Worm (Caenorhabditis elegans): ENCODE data around the gene clc-6.

The clc-6 gene

DNA sequence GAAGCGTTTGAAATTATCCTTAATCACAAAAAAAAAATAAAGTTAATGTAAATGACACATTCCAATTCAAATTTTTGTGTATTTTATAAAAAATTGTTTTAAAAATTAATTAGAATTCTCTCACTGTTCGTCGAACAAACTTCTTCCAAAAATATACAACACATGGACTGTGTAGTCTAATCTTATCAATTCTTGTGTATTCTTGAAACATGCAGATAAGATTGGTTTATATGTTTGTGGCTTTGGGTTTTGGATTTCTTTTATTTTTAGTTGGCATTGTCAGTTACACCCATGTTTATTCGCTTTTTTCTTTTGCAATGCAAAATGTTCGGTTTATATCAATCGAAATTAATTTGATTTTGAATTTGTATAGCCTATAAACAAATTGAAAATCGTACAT lies 24.4 kb upstream of the clc-6 start:
- no peak for TF ChIP-seq unc-62 (GFP tag; optimal IDR thresholded peaks at IDR 0.05)
- TF ChIP-seq sox-4 (tag; optimal IDR thresholded peaks at IDR 0.05): no peak
- TF ChIP-seq elt-3 (tag; optimal IDR thresholded peaks at IDR 0.05): peak in 2 of 6 experiments; percentile 44 to 83
- TF ChIP-seq ztf-4 (tag; optimal IDR thresholded peaks at IDR 0.05): no peak

DNA sequence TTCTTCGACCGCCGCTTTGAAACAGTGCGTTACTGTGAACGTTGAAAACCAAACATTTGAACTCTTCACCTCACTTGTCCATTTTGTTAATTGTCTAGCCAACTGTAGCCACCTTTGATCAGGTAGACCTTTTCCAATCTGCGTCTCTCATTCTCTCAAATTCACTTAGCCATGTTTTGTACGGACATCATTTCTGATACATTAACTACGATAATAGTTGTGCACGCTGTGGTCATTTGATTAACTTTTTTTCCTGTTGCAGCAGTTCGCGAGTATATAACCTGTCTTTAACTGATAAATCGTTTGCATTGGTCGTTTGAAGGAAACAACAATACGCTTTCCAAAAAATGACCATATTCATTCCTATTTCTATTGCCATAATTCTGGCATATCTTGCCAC lies 21.4 kb upstream of the clc-6 start, which contains the start of gene cyp-29A2:
Gene cyp-29A2 (plus strand): TSS at position 190 of the 400 bp plus-strand sequence.
- peak; percentile 52 for TF ChIP-seq nhr-20 (tag; optimal IDR thresholded peaks at IDR 0.05)
- no peak for TF ChIP-seq unc-130 (tag; optimal IDR thresholded peaks at IDR 0.05)
- TF ChIP-seq fkh-10 (GFP tag; optimal IDR thresholded peaks at IDR 0.05): no peak
- TF ChIP-seq pag-3 (tag; optimal IDR thresholded peaks at IDR 0.05; ENCODE audit: borderline replicate concordance, insufficient read depth): no peak
- no peak for TF ChIP-seq unc-86 (tag; optimal IDR thresholded peaks at IDR 0.05)
- no peak for TF ChIP-seq ceh-63 (GFP tag; optimal IDR thresholded peaks at IDR 0.05)
- TF ChIP-seq lin-15B (tag; optimal IDR thresholded peaks at IDR 0.05): no peak
- no peak for TF ChIP-seq unc-62 (GFP tag; optimal IDR thresholded peaks at IDR 0.05)
- TF ChIP-seq dpl-1 (GFP tag; optimal IDR thresholded peaks at IDR 0.05): no peak
- TF ChIP-seq lin-14 (GFP tag; optimal IDR thresholded peaks at IDR 0.05): peak; percentile 11
- no peak for TF ChIP-seq rnt-1 (tag; optimal IDR thresholded peaks at IDR 0.05)
- TF ChIP-seq elt-2 (tag; optimal IDR thresholded peaks at IDR 0.05): peak; percentile 17
- no peak for TF ChIP-seq irx-1 (tag; optimal IDR thresholded peaks at IDR 0.05)
- peak; percentile 22 for TF ChIP-seq nhr-71 (tag; optimal IDR thresholded peaks at IDR 0.05)
- TF ChIP-seq C34B4.2 (tag; optimal IDR thresholded peaks at IDR 0.05): no peak
- TF ChIP-seq ceh-88 (GFP tag; IDR thresholded peaks at IDR 0.05): no peak
- TF ChIP-seq nhr-85 (tag): peak; percentile 8
- no peak for TF ChIP-seq nhr-237 (tag; optimal IDR thresholded peaks at IDR 0.05)
- TF ChIP-seq nhr-12 (tag; optimal IDR thresholded peaks at IDR 0.05): no peak
- TF ChIP-seq hpl-2 (GFP tag; optimal IDR thresholded peaks at IDR 0.05): no peak
- TF ChIP-seq grh-1 (GFP tag; IDR thresholded peaks at IDR 0.05): no peak
- peak in 1 of 6 experiments; percentile 16 for TF ChIP-seq elt-3 (tag; optimal IDR thresholded peaks at IDR 0.05)
- TF ChIP-seq vab-15 (tag; optimal IDR thresholded peaks at IDR 0.05): no peak
- peak; percentile 17 for TF ChIP-seq snu-23 (GFP tag; optimal IDR thresholded peaks at IDR 0.05)
- no peak for TF ChIP-seq alr-1 (tag; optimal IDR thresholded peaks at IDR 0.05; ENCODE audit: borderline replicate concordance)
- no peak for TF ChIP-seq unc-30 (tag; optimal IDR thresholded peaks at IDR 0.05)
- peak; percentile 7 for TF ChIP-seq blmp-1 (tag; optimal IDR thresholded peaks at IDR 0.05)
- no peak for TF ChIP-seq nhr-76 (tag; optimal IDR thresholded peaks at IDR 0.05)

DNA sequence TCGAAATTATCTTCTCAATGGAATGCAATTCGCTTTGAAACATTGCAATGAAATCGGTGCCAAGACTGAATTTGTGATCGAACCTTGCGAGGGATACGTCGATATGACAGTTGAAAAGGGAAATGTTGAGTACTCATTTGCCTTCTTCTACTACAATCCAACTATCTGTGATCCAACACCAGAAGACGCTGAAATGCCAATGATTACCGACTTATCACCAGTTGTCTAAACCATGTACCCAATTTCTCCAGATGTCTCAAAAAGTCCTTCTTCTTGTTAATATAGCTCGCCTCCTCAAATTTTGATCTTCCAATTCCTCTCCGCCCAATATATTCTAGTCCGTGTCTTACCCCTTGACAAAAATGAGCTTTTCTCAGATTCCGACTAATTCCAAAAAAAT lies 20.1 kb upstream of the clc-6 start:
- TF ChIP-seq jun-1 (tag; optimal IDR thresholded peaks at IDR 0.05): no peak
- TF ChIP-seq pqm-1 (tag; optimal IDR thresholded peaks at IDR 0.05): no peak
- no peak for TF ChIP-seq F16B12.6 (tag; optimal IDR thresholded peaks at IDR 0.05)
- no peak for TF ChIP-seq ceh-88 (GFP tag; IDR thresholded peaks at IDR 0.05)
- TF ChIP-seq mab-9 (GFP tag; IDR thresholded peaks at IDR 0.05): no peak
- no peak for TF ChIP-seq sox-4 (tag; optimal IDR thresholded peaks at IDR 0.05)
- TF ChIP-seq nhr-12 (tag; optimal IDR thresholded peaks at IDR 0.05): no peak
- no peak for TF ChIP-seq blmp-1 (tag; optimal IDR thresholded peaks at IDR 0.05)
- no peak for TF ChIP-seq pax-3 (tag; optimal IDR thresholded peaks at IDR 0.05)
- TF ChIP-seq zag-1 (tag; optimal IDR thresholded peaks at IDR 0.05): no peak
- no peak for TF ChIP-seq nhr-90 (tag; optimal IDR thresholded peaks at IDR 0.05; ENCODE audit: poor library complexity)

DNA sequence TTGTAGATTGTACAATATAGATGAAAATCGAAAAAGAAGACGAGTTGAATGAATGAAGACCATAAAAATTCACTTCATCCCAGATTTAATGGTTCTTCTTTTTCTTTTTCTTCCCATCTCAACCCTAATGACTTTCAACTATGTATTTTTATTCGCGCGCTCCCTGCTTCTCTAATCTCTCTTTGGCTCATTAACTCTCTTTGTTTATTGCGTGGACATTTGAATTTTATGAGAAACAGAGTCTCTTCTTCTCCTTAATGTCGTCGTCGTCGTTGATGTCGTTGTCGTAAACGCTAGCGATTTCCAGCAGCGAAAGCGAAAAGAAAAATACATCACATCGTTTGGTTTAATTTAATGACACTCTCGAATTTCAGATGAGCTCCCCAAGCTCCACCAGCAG lies 18.6 kb upstream of the clc-6 start:
- TF ChIP-seq sup-37 (GFP tag; optimal IDR thresholded peaks at IDR 0.05): no peak
- TF ChIP-seq lin-39 (tag; optimal IDR thresholded peaks at IDR 0.05): no peak
- TF ChIP-seq dsc-1 (tag; optimal IDR thresholded peaks at IDR 0.05): peak; percentile 58

Data from whole organism, L1 larva.